Worm (Caenorhabditis elegans) whole organism, L3 larva: ENCODE measurements around the gene cpx-2.

ENCODE experiments used
- R02D3.7 ChIP-seq: fragments of 150-350 bp; optimal IDR thresholded peaks from 2 replicates; lab custom pipeline; 2014; ENCODE audit warnings: missing biosample characterization, missing genetic modification characterization
- ama-1 ChIP-seq: fragments of 150-350 bp; optimal IDR thresholded peaks from 2 replicates; lab custom pipeline; 2018
- ceh-16 ChIP-seq: sonication (generic microtip); optimal IDR thresholded peaks from 2 replicates; lab custom pipeline; 2017; ENCODE audit warnings: missing biosample characterization, missing genetic modification characterization
- ceh-28 ChIP-seq: fragments of 150-350 bp; optimal IDR thresholded peaks from 2 replicates; lab custom pipeline; 2014; ENCODE audit warnings: missing biosample characterization, missing genetic modification reagents, missing genetic modification characterization
- ceh-82 ChIP-seq: fragments of 150-350 bp; optimal IDR thresholded peaks from 2 replicates; lab custom pipeline; 2014; ENCODE audit warnings: missing biosample characterization, missing genetic modification characterization
- egl-27 ChIP-seq: sonication (generic microtip); optimal IDR thresholded peaks from 4 replicates; lab custom pipeline; 2017; ENCODE audit warnings: missing biosample characterization, missing genetic modification reagents, missing genetic modification characterization
- egl-5 ChIP-seq: fragments of 150-350 bp; optimal IDR thresholded peaks from 2 replicates; lab custom pipeline; 2017; ENCODE audit warnings: missing biosample characterization, missing genetic modification reagents, missing genetic modification characterization, inconsistent platforms
- elt-1 ChIP-seq: fragments of 150-350 bp; optimal IDR thresholded peaks from 2 replicates; lab custom pipeline; 2014; ENCODE audit warnings: missing biosample characterization, missing genetic modification characterization
- elt-2 ChIP-seq: sonication (generic microtip); optimal IDR thresholded peaks from 2 replicates; lab custom pipeline; 2016; ENCODE audit warnings: missing genetic modification reagents, mild to moderate bottlenecking, missing genetic modification characterization, missing compliant biosample characterization
- elt-3 ChIP-seq, 3 experiments: fragments of 150-350 bp in 1 of 3; sonication (generic microtip) in 2 of 3; optimal IDR thresholded peaks; 2 replicates in 2 of 3; 4 replicates in 1 of 3; lab custom pipeline; 2014 to 2017; ENCODE audit warnings: missing biosample characterization in 3 of 3, missing genetic modification characterization in 3 of 3
- eor-1 ChIP-seq, 2 experiments: fragments of 150-350 bp; optimal IDR thresholded peaks; 2 replicates each; lab custom pipeline; 2014 to 2018; ENCODE audit warnings: missing biosample characterization in 2 of 2, missing genetic modification characterization in 2 of 2
- fkh-10 ChIP-seq: sonication (generic microtip); optimal IDR thresholded peaks from 2 replicates; lab custom pipeline; 2017; ENCODE audit warnings: missing biosample characterization, missing genetic modification reagents, missing genetic modification characterization
- fkh-2 ChIP-seq: fragments of 150-350 bp; optimal IDR thresholded peaks from 2 replicates; lab custom pipeline; 2014; ENCODE audit warnings: missing biosample characterization, missing genetic modification reagents, missing genetic modification characterization
- fos-1 ChIP-seq: fragments of 150-350 bp; optimal IDR thresholded peaks from 2 replicates; lab custom pipeline; 2014; ENCODE audit warnings: missing biosample characterization, missing genetic modification characterization
- hmg-11 ChIP-seq: sonication (generic microtip); optimal IDR thresholded peaks from 2 replicates; lab custom pipeline; 2016; ENCODE audit warnings: missing genetic modification characterization, missing compliant biosample characterization
- jun-1 ChIP-seq: fragments of 150-350 bp; optimal IDR thresholded peaks from 2 replicates; lab custom pipeline; 2014; ENCODE audit warnings: missing biosample characterization, missing genetic modification reagents, missing genetic modification characterization
- lin-15B ChIP-seq: fragments of 150-350 bp; optimal IDR thresholded peaks from 2 replicates; lab custom pipeline; 2014; ENCODE audit warnings: missing biosample characterization, missing genetic modification characterization
- lin-39 ChIP-seq: fragments of 150-350 bp; optimal IDR thresholded peaks from 2 replicates; lab custom pipeline; 2018; ENCODE audit warnings: missing biosample characterization, missing genetic modification reagents, missing genetic modification characterization
- lsy-12 ChIP-seq: sonication (generic microtip); optimal IDR thresholded peaks from 2 replicates; lab custom pipeline; 2016; ENCODE audit warnings: mild to moderate bottlenecking, missing genetic modification characterization, missing compliant biosample characterization
- mdl-1 ChIP-seq: fragments of 150-350 bp; optimal IDR thresholded peaks from 2 replicates; lab custom pipeline; 2014; ENCODE audit warnings: missing biosample characterization, missing genetic modification characterization
- mml-1 ChIP-seq: fragments of 150-350 bp; sonication (generic microtip); optimal IDR thresholded peaks from 3 replicates; lab custom pipeline; 2014; ENCODE audit warnings: missing biosample characterization, missing genetic modification characterization
- nfya-1 ChIP-seq: sonication (generic microtip); optimal IDR thresholded peaks from 2 replicates; lab custom pipeline; 2017; ENCODE audit warnings: missing genetic modification characterization, mild to moderate bottlenecking, missing compliant biosample characterization, antibody characterized with exemption, moderate library complexity; ENCODE audit not compliant: insufficient read depth
- nhr-11 ChIP-seq: fragments of 150-350 bp; optimal IDR thresholded peaks from 2 replicates; lab custom pipeline; 2014; ENCODE audit warnings: missing biosample characterization, missing genetic modification characterization
- nhr-12 ChIP-seq: fragments of 150-350 bp; optimal IDR thresholded peaks from 2 replicates; lab custom pipeline; 2014; ENCODE audit warnings: missing biosample characterization, missing genetic modification characterization
- nhr-23 ChIP-seq: fragments of 150-350 bp; optimal IDR thresholded peaks from 2 replicates; lab custom pipeline; 2014; ENCODE audit warnings: missing biosample characterization, missing genetic modification reagents, missing genetic modification characterization
- nhr-25 ChIP-seq: sonication (generic microtip); optimal IDR thresholded peaks from 2 replicates; lab custom pipeline; 2017; ENCODE audit warnings: missing biosample characterization, missing genetic modification characterization
- nhr-43 ChIP-seq: sonication (generic microtip); optimal IDR thresholded peaks from 2 replicates; lab custom pipeline; 2016; ENCODE audit warnings: mild to moderate bottlenecking, missing genetic modification characterization, missing compliant biosample characterization; ENCODE audit not compliant: poor library complexity, severe bottlenecking
- nhr-76 ChIP-seq: fragments of 150-350 bp; sonication (generic microtip); optimal IDR thresholded peaks from 5 replicates; lab custom pipeline; 2014; ENCODE audit warnings: missing biosample characterization, missing genetic modification characterization
- nhr-77 ChIP-seq: fragments of 150-350 bp; optimal IDR thresholded peaks from 2 replicates; lab custom pipeline; 2014; ENCODE audit warnings: missing biosample characterization, missing genetic modification characterization
- pha-4 ChIP-seq: fragments of 150-350 bp; optimal IDR thresholded peaks from 2 replicates; lab custom pipeline; 2014; ENCODE audit warnings: missing biosample characterization, missing genetic modification reagents, missing genetic modification characterization
- pqm-1 ChIP-seq: fragments of 150-350 bp; optimal IDR thresholded peaks from 2 replicates; lab custom pipeline; 2017; ENCODE audit warnings: missing biosample characterization, missing genetic modification characterization, inconsistent platforms
- sea-2 ChIP-seq: fragments of 150-350 bp; sonication (generic microtip); optimal IDR thresholded peaks from 4 replicates; lab custom pipeline; 2014; ENCODE audit warnings: missing biosample characterization, missing genetic modification reagents, missing genetic modification characterization
- skn-1 ChIP-seq: fragments of 150-350 bp; optimal IDR thresholded peaks from 2 replicates; lab custom pipeline; 2014; ENCODE audit warnings: missing biosample characterization, missing genetic modification characterization
- tbx-2 ChIP-seq: sonication (generic microtip); optimal IDR thresholded peaks from 2 replicates; lab custom pipeline; 2016; ENCODE audit warnings: mild to moderate bottlenecking, missing genetic modification characterization, missing compliant biosample characterization
- unc-39 ChIP-seq: sonication (generic microtip); optimal IDR thresholded peaks from 4 replicates; lab custom pipeline; 2017; ENCODE audit warnings: missing biosample characterization, missing genetic modification characterization
- unc-62 ChIP-seq: fragments of 150-350 bp; sonication (generic microtip); optimal IDR thresholded peaks from 4 replicates; lab custom pipeline; 2014; ENCODE audit warnings: missing biosample characterization, missing genetic modification reagents, missing genetic modification characterization
- ztf-4 ChIP-seq: fragments of 150-350 bp; optimal IDR thresholded peaks from 2 replicates; lab custom pipeline; 2014; ENCODE audit warnings: missing biosample characterization, missing genetic modification characterization

The cpx-2 gene

ce11 chrX:13048258-13048657, 22.8 kb downstream of the cpx-2 start, which contains the start of gene C53C7.3:
TSS of gene C53C7.3 (plus strand) at chrX:13048558.
- TF ChIP-seq mdl-1, result no peak
- no peak for TF ChIP-seq ceh-16 (tag; lab: Kevin White, UChicago)
- no peak for TF ChIP-seq nfya-1 (tag; lab: Kevin White, UChicago)
- no peak for TF ChIP-seq unc-62 (GFP tag; lab: Kevin White, UChicago)
- TF ChIP-seq egl-5 (tag; lab: Kevin White, UChicago), result no peak
- no peak for TF ChIP-seq nhr-76 (tag; lab: Kevin White, UChicago)
- TF ChIP-seq ceh-82 (tag; lab: Kevin White, UChicago), result no peak
- no peak for TF ChIP-seq fkh-2

DNA sequence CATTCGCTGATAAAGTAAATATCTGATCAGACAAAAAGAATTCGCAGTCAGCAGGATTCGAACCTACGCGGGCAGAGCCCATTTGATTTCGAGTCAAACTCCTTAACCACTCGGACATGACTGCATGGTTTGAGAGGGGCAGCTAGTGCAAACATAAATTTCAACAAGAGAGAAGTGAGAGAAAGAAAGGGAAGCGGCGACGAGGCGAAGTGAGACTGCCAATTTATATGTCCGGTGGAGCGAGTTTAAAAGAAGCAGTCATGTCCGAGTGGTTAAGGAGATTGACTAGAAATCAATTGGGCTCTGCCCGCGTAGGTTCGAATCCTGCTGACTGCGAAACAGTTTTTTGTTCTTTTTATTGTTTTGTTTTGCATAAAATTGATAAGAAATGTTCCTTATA, 24.7 kb downstream of the cpx-2 start:
- peak in 1 of 3 experiments; percentile 49 for TF ChIP-seq elt-3 (tag; optimal IDR thresholded peaks at IDR 0.05; lab: Kevin White, UChicago)
- peak; percentile 51 for TF ChIP-seq pqm-1
- TF ChIP-seq elt-2, result peak; percentile 69
- TF ChIP-seq egl-5 (tag; lab: Kevin White, UChicago), result peak; percentile 64
- TF ChIP-seq nfya-1 (tag; lab: Kevin White, UChicago), result peak; percentile 79
- peak; percentile 54 for TF ChIP-seq nhr-11
- peak; percentile 93 for TF ChIP-seq jun-1 (tag; lab: Kevin White, UChicago)
- TF ChIP-seq nhr-25 (tag; lab: Kevin White, UChicago), result peak; percentile 33
- TF ChIP-seq lsy-12, result peak; percentile 75
- TF ChIP-seq ceh-82 (tag; lab: Kevin White, UChicago), result peak; percentile 89
- peak; percentile 67 for TF ChIP-seq R02D3.7 (tag; lab: Kevin White, UChicago)
- peak; percentile 81 for TF ChIP-seq ceh-28 (tag; lab: Kevin White, UChicago)
- TF ChIP-seq unc-62 (GFP tag; lab: Kevin White, UChicago), result peak; percentile 61
- peak; percentile 90 for TF ChIP-seq skn-1 (tag; lab: Kevin White, UChicago)
- peak; percentile 68 for TF ChIP-seq pha-4 (tag; lab: Kevin White, UChicago)
- peak; percentile 93 for TF ChIP-seq hmg-11
- TF ChIP-seq lin-39 (tag; lab: Kevin White, UChicago), result peak; percentile 78
- peak; percentile 76 for TF ChIP-seq sea-2
- TF ChIP-seq nhr-23 (tag; lab: Kevin White, UChicago), result peak; percentile 15
- TF ChIP-seq nhr-77 (tag; lab: Kevin White, UChicago), result peak; percentile 30
- TF ChIP-seq tbx-2 (tag; lab: Kevin White, UChicago), result peak; percentile 80
- peak in 1 of 2 experiments; percentile 46 for TF ChIP-seq eor-1 (tag; optimal IDR thresholded peaks at IDR 0.05; lab: Kevin White, UChicago)
- TF ChIP-seq mml-1, result peak; percentile 47
- TF ChIP-seq lin-15B (tag; lab: Kevin White, UChicago), result peak; percentile 19
- TF ChIP-seq ztf-4 (tag; lab: Kevin White, UChicago), result peak; percentile 46
- peak; percentile 82 for TF ChIP-seq nhr-43 (tag; lab: Kevin White, UChicago)
- TF ChIP-seq, all 47 proteins: peak for 26; not testable (repeated sequence) for 21

DNA sequence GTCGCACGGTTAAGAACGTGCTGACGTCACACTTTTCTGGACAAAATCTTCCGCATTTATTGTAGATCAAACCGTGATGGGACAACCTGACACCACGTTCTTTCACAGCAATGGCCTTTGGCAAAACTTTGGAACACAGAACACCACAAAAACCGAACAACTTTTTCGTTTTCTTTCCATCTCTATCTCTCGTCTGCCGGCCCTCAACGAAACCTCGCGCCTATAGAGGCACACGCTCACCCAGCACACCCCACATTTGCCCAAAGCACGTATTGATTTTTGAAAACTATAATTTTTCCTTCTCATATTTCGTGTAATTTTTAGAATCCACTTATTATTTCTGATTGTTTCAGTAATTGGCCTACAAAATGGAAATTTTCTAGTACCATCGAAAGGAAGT, 29.2 kb downstream of the cpx-2 start:
- no peak for TF ChIP-seq ama-1 (lab: Kevin White, UChicago)
- no peak for TF ChIP-seq tbx-2 (tag; lab: Kevin White, UChicago)
- no peak for TF ChIP-seq jun-1 (tag; lab: Kevin White, UChicago)
- no peak for TF ChIP-seq nfya-1 (tag; lab: Kevin White, UChicago)
- no peak for TF ChIP-seq ceh-16 (tag; lab: Kevin White, UChicago)
- no peak for TF ChIP-seq nhr-11
- TF ChIP-seq elt-2, result no peak
- no peak for TF ChIP-seq nhr-76 (tag; lab: Kevin White, UChicago)
- TF ChIP-seq elt-3 (tag; optimal IDR thresholded peaks at IDR 0.05; lab: Kevin White, UChicago), result no peak
- no peak for TF ChIP-seq egl-27 (tag; lab: Kevin White, UChicago)
- TF ChIP-seq nhr-25 (tag; lab: Kevin White, UChicago), result no peak
- TF ChIP-seq skn-1 (tag; lab: Kevin White, UChicago), result no peak
- no peak for TF ChIP-seq eor-1 (tag; optimal IDR thresholded peaks at IDR 0.05; lab: Kevin White, UChicago)

DNA sequence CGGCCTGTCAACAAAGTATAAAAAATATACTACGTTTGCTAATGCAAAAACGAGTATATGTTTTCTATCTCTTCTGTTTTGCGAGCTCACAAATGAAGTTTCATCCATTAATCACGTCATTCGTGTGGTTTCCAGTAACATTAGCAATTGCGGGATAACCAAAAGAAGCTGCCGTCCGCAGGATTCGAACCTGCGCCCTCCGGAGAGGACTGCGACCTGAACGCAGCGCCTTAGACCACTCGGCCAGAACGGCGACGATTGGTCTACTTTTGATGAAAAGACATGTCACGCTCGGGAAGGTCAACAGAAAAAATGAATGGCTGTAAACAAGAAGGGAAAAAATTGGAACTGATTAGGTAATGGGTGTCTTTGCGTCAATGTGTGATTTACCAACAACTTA, 32.2 kb downstream of the cpx-2 start:
- TF ChIP-seq eor-1 (tag; optimal IDR thresholded peaks at IDR 0.05; lab: Kevin White, UChicago) (no peak), nhr-77 (tag; lab: Kevin White, UChicago) (no peak), fkh-2 (no peak), fkh-10 (GFP tag; lab: Kevin White, UChicago) (no peak), unc-39 (tag; lab: Kevin White, UChicago) (no peak), nfya-1 (tag; lab: Kevin White, UChicago) (peak; percentile 29), fos-1 (tag; lab: Kevin White, UChicago) (no peak), hmg-11 (peak; percentile 20), ztf-4 (tag; lab: Kevin White, UChicago) (no peak), nhr-25 (tag; lab: Kevin White, UChicago) (peak; percentile 40), pha-4 (tag; lab: Kevin White, UChicago) (peak; percentile 48), lsy-12 (peak; percentile 79), unc-62 (GFP tag; lab: Kevin White, UChicago) (no peak), ama-1 (lab: Kevin White, UChicago) (no peak), elt-1 (tag; lab: Kevin White, UChicago) (no peak), nhr-43 (tag; lab: Kevin White, UChicago) (peak; percentile 76), nhr-12 (tag; lab: Kevin White, UChicago) (no peak), sea-2 (no peak), egl-5 (tag; lab: Kevin White, UChicago) (no peak), elt-2 (peak; percentile 54)
